Fruit fly (Drosophila melanogaster): ENCODE measurements around the gene CG43703.

Gene CG43703

dm6 chr2L:3778157-3779060 is 13.1 kb downstream of the CG43703 start (continued):
- TF ChIP-seq wdn (GFP tag; IDR thresholded peaks at IDR 0.05) (no peak), CG2678 (tag; optimal IDR thresholded peaks at IDR 0.05) (peak; percentile 31), lmd (GFP tag; IDR thresholded peaks at IDR 0.05) (peak; percentile 45; the same call in 1 of the 2 replicates), NC2β (GFP tag; optimal IDR thresholded peaks at IDR 0.05) (peak; percentile 4), Dfd (GFP tag; optimal IDR thresholded peaks at IDR 0.05) (no peak), stwl (tag; optimal IDR thresholded peaks at IDR 0.05) (no peak), Hr3 (GFP tag; optimal IDR thresholded peaks at IDR 0.05) (peak; percentile 17), Ptx1 (GFP tag; IDR thresholded peaks at IDR 0.05) (peak; percentile 40; the same call in 1 of the 2 replicates), CG31365 (tag; optimal IDR thresholded peaks at IDR 0.05) (peak; percentile 6), so (GFP tag; IDR thresholded peaks at IDR 0.05) (0 out of 3 replicates have a peak, but pooled peaks have one; percentile 21), CG32772 (GFP tag; IDR thresholded peaks at IDR 0.05) (0 out of 2 replicates have a peak, but pooled peaks have one; percentile 21), Poxn (GFP tag; IDR thresholded peaks at IDR 0.05) (no peak), zf30C (GFP tag; optimal IDR thresholded peaks at IDR 0.05) (peak; percentile 25), HLH54F (GFP tag; optimal IDR thresholded peaks at IDR 0.05) (no peak), kni (GFP tag; optimal IDR thresholded peaks at IDR 0.05) (peak; percentile 82), en (GFP tag; optimal IDR thresholded peaks at IDR 0.05) (no peak), ewg (GFP tag; optimal IDR thresholded peaks at IDR 0.05) (peak; percentile 18), Drgx (GFP tag; IDR thresholded peaks at IDR 0.05) (peak; percentile 72), Dbx (GFP tag; IDR thresholded peaks at IDR 0.05) (no peak), CG9876 (GFP tag; optimal IDR thresholded peaks at IDR 0.05) (no peak), Aef1 (GFP tag; IDR thresholded peaks at IDR 0.05) (0 out of 3 replicates have a peak, but pooled peaks have one; percentile 18), Awh (GFP tag; IDR thresholded peaks at IDR 0.05) (0 out of 2 replicates have a peak, but pooled peaks have one; percentile 52), knrl (GFP tag; IDR thresholded peaks at IDR 0.05; ENCODE audit: partially characterized antibody) (no peak), CG17802 (tag; optimal IDR thresholded peaks at IDR 0.05) (no peak), abd-A (tag; optimal IDR thresholded peaks at IDR 0.05) (peak; percentile 78), luna (GFP tag; optimal IDR thresholded peaks at IDR 0.05) (no peak), sens-2 (GFP tag; IDR thresholded peaks at IDR 0.05) (peak; percentile 20; the same call in 1 of the 2 replicates), CG18764 (GFP tag; optimal IDR thresholded peaks at IDR 0.05) (no peak), slbo (GFP tag; IDR thresholded peaks at IDR 0.05) (0 out of 2 replicates have a peak, but pooled peaks have one; percentile 27), chinmo (GFP tag; IDR thresholded peaks at IDR 0.05; ENCODE audit: partially characterized antibody) (peak; percentile 75; the same call in 1 of the 4 replicates), org-1 (GFP tag; optimal IDR thresholded peaks at IDR 0.05) (no peak), Gsc (GFP tag; IDR thresholded peaks at IDR 0.05) (no peak), CG8388 (GFP tag; optimal IDR thresholded peaks at IDR 0.05) (no peak), Eip74EF (GFP tag; optimal IDR thresholded peaks at IDR 0.05) (no peak), tll (GFP tag; optimal IDR thresholded peaks at IDR 0.05) (peak in 1 of 2 experiments; percentile 67), chif (GFP tag; optimal IDR thresholded peaks at IDR 0.05) (no peak), CG15479 (GFP tag; optimal IDR thresholded peaks at IDR 0.05) (peak; percentile 91), CG6689 (GFP tag; IDR thresholded peaks at IDR 0.05) (peak; percentile 51; the same call in 1 of the 2 replicates), HLH4C (GFP tag; IDR thresholded peaks at IDR 0.05; ENCODE audit: partially characterized antibody) (no peak), nerfin-1 (tag; optimal IDR thresholded peaks at IDR 0.05) (no peak), p53 (GFP tag; optimal IDR thresholded peaks at IDR 0.05) (no peak), CG6654 (GFP tag; optimal IDR thresholded peaks at IDR 0.05) (no peak), CG11695 (GFP tag; IDR thresholded peaks at IDR 0.05) (peak; percentile 38; the same call in 1 of the 3 replicates), cato (GFP tag; optimal IDR thresholded peaks at IDR 0.05; ENCODE audit: borderline replicate concordance) (no peak), Nf-YA (GFP tag; IDR thresholded peaks at IDR 0.05) (no peak), CG11456 (GFP tag; IDR thresholded peaks at IDR 0.05) (no peak), CG5180 (GFP tag; optimal IDR thresholded peaks at IDR 0.05) (peak; percentile 1), CG16815 (GFP tag; optimal IDR thresholded peaks at IDR 0.05) (no peak)

Measured in whole organism, embryonic.